Fruit fly (Drosophila melanogaster): ENCODE measurements around the gene CG11964.

The CG11964 gene

dm6 chr3R:8957739-8958138 is 12.9 kb upstream of the CG11964 start:
- TF ChIP-seq CG10462 (GFP tag; optimal IDR thresholded peaks at IDR 0.05) (no peak), sens (GFP tag) (peak; percentile 1), gsb (GFP tag; IDR thresholded peaks at IDR 0.05) (no peak), D19A (tag; optimal IDR thresholded peaks at IDR 0.05) (peak; percentile 70), pum (GFP tag; optimal IDR thresholded peaks at IDR 0.05) (no peak), CG11456 (GFP tag; IDR thresholded peaks at IDR 0.05) (0 out of 3 replicates have a peak, but pooled peaks have one; percentile 4)

DNA sequence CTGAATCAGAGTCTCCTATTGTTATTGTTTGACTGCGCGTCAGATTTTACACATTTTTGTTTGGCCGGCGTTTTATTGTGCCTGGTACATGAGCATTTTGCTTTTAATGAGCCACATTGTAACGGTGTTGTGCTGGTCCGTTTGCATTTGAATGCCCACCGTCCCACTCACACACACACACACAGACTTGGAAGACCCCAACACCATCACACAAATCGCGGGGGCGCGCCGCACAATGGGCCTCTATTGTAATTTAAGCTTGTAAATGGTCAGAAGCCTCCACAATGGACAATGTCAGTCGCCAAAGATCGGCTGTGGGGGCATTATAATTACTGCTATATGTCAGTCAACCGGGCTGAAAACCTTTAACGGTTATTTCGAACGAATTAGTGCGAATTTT is 11.5 kb upstream of the CG11964 start:
- peak; percentile 33 for TF ChIP-seq sd (tag; optimal IDR thresholded peaks at IDR 0.05)
- no peak for TF ChIP-seq mirr (GFP tag; optimal IDR thresholded peaks at IDR 0.05)
- TF ChIP-seq unc-4 (GFP tag; IDR thresholded peaks at IDR 0.05; ENCODE audit: partially characterized antibody), result no peak
- TF ChIP-seq CG10274 (GFP tag; optimal IDR thresholded peaks at IDR 0.05), result no peak
- TF ChIP-seq CG11456 (GFP tag; IDR thresholded peaks at IDR 0.05), result 0 out of 3 replicates have a peak, but pooled peaks have one; percentile 52
- 0 out of 3 replicates have a peak, but pooled peaks have one; percentile 42 for TF ChIP-seq sr (GFP tag; IDR thresholded peaks at IDR 0.05)
- no peak for TF ChIP-seq lola (GFP tag; optimal IDR thresholded peaks at IDR 0.05)
- TF ChIP-seq CG4707 (GFP tag; optimal IDR thresholded peaks at IDR 0.05), result peak; percentile 18
- 0 out of 3 replicates have a peak, but pooled peaks have one; percentile 9 for TF ChIP-seq row (GFP tag; IDR thresholded peaks at IDR 0.05)
- peak; percentile 44 for TF ChIP-seq cg (GFP tag; optimal IDR thresholded peaks at IDR 0.05)
- peak; percentile 65; the same call in 1 of the 4 replicates for TF ChIP-seq chinmo (GFP tag; IDR thresholded peaks at IDR 0.05; ENCODE audit: partially characterized antibody)
- TF ChIP-seq gt (GFP tag; IDR thresholded peaks at IDR 0.05), result 0 out of 2 replicates have a peak, but pooled peaks have one; percentile 8

- TF ChIP-seq jing (GFP tag; optimal IDR thresholded peaks at IDR 0.05) (no peak), CG17385 (GFP tag; optimal IDR thresholded peaks at IDR 0.05) (peak; percentile 87), CG13287 (GFP tag; IDR thresholded peaks at IDR 0.05; ENCODE audit: partially characterized antibody) (peak; percentile 10; the same call in 1 of the 2 replicates), CG17361 (GFP tag; IDR thresholded peaks at IDR 0.05) (no peak), rib (GFP tag; IDR thresholded peaks at IDR 0.05) (peak; percentile 55; the same call in 1 of the 2 replicates), Trl (optimal IDR thresholded peaks at IDR 0.05) (peak; percentile 66 to 67), Trl (GFP tag; optimal IDR thresholded peaks at IDR 0.05) (no peak), chinmo (GFP tag; IDR thresholded peaks at IDR 0.05; ENCODE audit: partially characterized antibody) (peak; percentile 95; the same call in 3 of the 4 replicates), CG11504 (tag; optimal IDR thresholded peaks at IDR 0.05) (peak; percentile 99), Adf1 (GFP tag; IDR thresholded peaks at IDR 0.05) (peak; percentile 88), CG31365 (tag; optimal IDR thresholded peaks at IDR 0.05) (no peak), Med (GFP tag) (peak; percentile 32), CG15011 (GFP tag; optimal IDR thresholded peaks at IDR 0.05) (no peak), crol (GFP tag; IDR thresholded peaks at IDR 0.05) (0 out of 2 replicates have a peak, but pooled peaks have one; percentile 15), NC2β (GFP tag; optimal IDR thresholded peaks at IDR 0.05) (no peak), CG5180 (GFP tag; optimal IDR thresholded peaks at IDR 0.05) (peak; percentile 95), sd (tag; optimal IDR thresholded peaks at IDR 0.05) (peak; percentile 44), D19B (GFP tag; optimal IDR thresholded peaks at IDR 0.05) (no peak), CG4707 (GFP tag; optimal IDR thresholded peaks at IDR 0.05) (no peak), Fer2 (tag; optimal IDR thresholded peaks at IDR 0.05) (no peak), Atf6 (GFP tag; IDR thresholded peaks at IDR 0.05) (no peak), vvl (GFP tag; IDR thresholded peaks at IDR 0.05) (peak; percentile 11; the same call in 1 of the 2 replicates), stc (GFP tag; IDR thresholded peaks at IDR 0.05) (no peak), pros (GFP tag; optimal IDR thresholded peaks at IDR 0.05) (peak; percentile 80), hkb (optimal IDR thresholded peaks at IDR 0.05) (no peak), hkb (GFP tag; IDR thresholded peaks at IDR 0.05) (no peak), CG2199 (GFP tag; IDR thresholded peaks at IDR 0.05) (0 out of 3 replicates have a peak, but pooled peaks have one; percentile 67), CG6175 (GFP tag; IDR thresholded peaks at IDR 0.05) (peak; percentile 66; the same call in 1 of the 3 replicates), Ptx1 (GFP tag; IDR thresholded peaks at IDR 0.05) (no peak), Deaf1 (tag; optimal IDR thresholded peaks at IDR 0.05) (peak; percentile 96), CG4360 (GFP tag; IDR thresholded peaks at IDR 0.05) (peak; percentile 98), lola (GFP tag; optimal IDR thresholded peaks at IDR 0.05) (no peak), Eip74EF (GFP tag; optimal IDR thresholded peaks at IDR 0.05) (peak in 1 of 2 experiments; percentile 86), jumu (GFP tag; optimal IDR thresholded peaks at IDR 0.05) (no peak)
These were observed 10.6 kb upstream of the CG11964 start for dm6 chr3R:8955359-8955820.

Measured in whole organism, embryonic.